Worm (Caenorhabditis elegans): ENCODE measurements around the gene Y59E9AL.8.
A peak's percentile ranks its signal among the peaks of the same experiment; 100 is the strongest.
"Not testable (repeated sequence)": the region's sequence is repeated elsewhere in the genome, so short reads cannot be mapped to it uniquely, and the experiment has no call there.

The Y59E9AL.8 gene

DNA sequence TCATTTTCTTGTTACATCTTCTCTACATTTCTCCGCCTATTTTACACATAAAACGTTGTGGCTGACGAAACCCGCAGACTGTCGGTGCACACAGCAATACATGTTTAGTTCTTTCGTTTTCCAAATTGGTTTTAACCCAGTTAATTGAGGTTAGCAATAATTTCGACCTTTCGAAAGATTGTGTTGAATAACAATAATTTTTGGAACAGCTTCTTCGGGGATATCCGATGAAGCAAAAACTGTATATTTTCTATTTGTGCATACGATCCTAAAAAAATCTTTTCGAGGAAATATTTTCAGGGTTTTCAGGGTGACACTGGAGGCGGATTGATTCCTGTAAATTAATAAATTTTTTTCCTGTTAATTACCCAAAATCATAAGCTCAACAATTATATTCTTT lies 37.6 kb upstream of the Y59E9AL.8 start:
- TF ChIP-seq ceh-100 (GFP tag; IDR thresholded peaks at IDR 0.05), result peak; percentile 39
- TF ChIP-seq D2030.7 (GFP tag; IDR thresholded peaks at IDR 0.05), result peak; percentile 92
- TF ChIP-seq snpc-1.1 (tag; optimal IDR thresholded peaks at IDR 0.05; ENCODE audit: insufficient read depth), result peak; percentile 46
- TF ChIP-seq madf-6 (GFP tag; IDR thresholded peaks at IDR 0.05), result peak; percentile 81
- TF ChIP-seq C17E4.6 (GFP tag; IDR thresholded peaks at IDR 0.05), result peak; percentile 58; the same call in 1 of the 2 replicates
- 0 out of 2 replicates have a peak, but pooled peaks have one; percentile 57 for TF ChIP-seq Y53G8AR.9 (GFP tag; conservative IDR thresholded peaks at IDR 0.05)
- peak; percentile 45 for TF ChIP-seq tbp1 (GFP tag; optimal IDR thresholded peaks at IDR 0.05)
- peak; percentile 74 for TF ChIP-seq nfyb-1 (GFP tag; IDR thresholded peaks at IDR 0.05)
- 0 out of 2 replicates have a peak, but pooled peaks have one; percentile 55 for TF ChIP-seq madf-3 (GFP tag; IDR thresholded peaks at IDR 0.05)
- peak; percentile 75; the same call in 1 of the 2 replicates for TF ChIP-seq ekl-4 (GFP tag; IDR thresholded peaks at IDR 0.05)
- TF ChIP-seq rcor-1 (GFP tag; IDR thresholded peaks at IDR 0.05), result peak; percentile 49; the same call in 1 of the 2 replicates
- TF ChIP-seq F33H1.4 (GFP tag; IDR thresholded peaks at IDR 0.05), result peak; percentile 58
- peak; percentile 80 for TF ChIP-seq hmg-1.2 (GFP tag; IDR thresholded peaks at IDR 0.05)
- TF ChIP-seq hsf-1 (GFP tag; IDR thresholded peaks at IDR 0.05), result peak; percentile 68; the same call in 1 of the 2 replicates
- 0 out of 2 replicates have a peak, but pooled peaks have one; percentile 43 for TF ChIP-seq dox-1 (GFP tag; IDR thresholded peaks at IDR 0.05)
- peak; percentile 60 for TF ChIP-seq snpc-4 (GFP tag; optimal IDR thresholded peaks at IDR 0.05)
- peak; percentile 48 to 95 (median 90) for TF ChIP-seq snpc-4 (tag; optimal IDR thresholded peaks at IDR 0.05)
- peak; percentile 82 for TF ChIP-seq Y56A3A.18 (GFP tag; IDR thresholded peaks at IDR 0.05)
- peak; percentile 97 for TF ChIP-seq attf-6 (GFP tag; IDR thresholded peaks at IDR 0.05)
- 0 out of 2 replicates have a peak, but pooled peaks have one; percentile 42 for TF ChIP-seq hmg-20 (GFP tag; IDR thresholded peaks at IDR 0.05)
- peak; percentile 78 for TF ChIP-seq pbrm-1 (GFP tag; IDR thresholded peaks at IDR 0.05)

DNA sequence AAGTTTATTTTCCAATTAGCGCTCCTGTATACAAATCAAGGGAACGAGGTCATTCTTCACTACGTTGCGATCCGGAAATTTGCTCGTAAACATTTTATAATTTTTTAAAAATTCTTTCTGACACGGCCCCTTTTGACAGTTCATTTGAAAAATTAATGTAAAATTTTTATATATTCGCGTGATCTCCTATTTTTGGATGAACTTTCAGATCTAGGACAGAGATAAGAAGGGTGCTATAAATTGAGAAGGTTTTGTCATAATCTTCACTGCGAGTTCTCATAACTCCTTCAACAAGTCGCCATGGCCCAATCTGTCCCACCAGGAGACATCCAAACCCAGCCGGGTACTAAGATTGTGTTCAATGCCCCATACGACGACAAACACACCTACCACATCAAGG lies 36.2 kb upstream of the Y59E9AL.8 start, which contains the start of gene msp-19:
Gene msp-19, plus strand, starts transcription at position 301 of the 400 bp plus-strand sequence.
- not testable (repeated sequence) for TF ChIP-seq lag-1 (GFP tag; IDR thresholded peaks at IDR 0.05); madf-8 (GFP tag; conservative IDR thresholded peaks at IDR 0.05); F23B12.7 (tag; optimal IDR thresholded peaks at IDR 0.05; ENCODE audit: insufficient read depth)

- not testable (repeated sequence) for TF ChIP-seq gei-17 (GFP tag; optimal IDR thresholded peaks at IDR 0.05); C17E4.6 (GFP tag; IDR thresholded peaks at IDR 0.05); him-1 (tag; optimal IDR thresholded peaks at IDR 0.05)
Measured at ce11 chrIV:5258385-5258784, 34.2 kb upstream of the Y59E9AL.8 start, which contains the start of gene ttbk-2.1. ttbk-2.1 (plus strand) TSS chrIV:5258685.

- not testable (repeated sequence) for TF ChIP-seq bed-1 (GFP tag; IDR thresholded peaks at IDR 0.05); cebp-1 (GFP tag; IDR thresholded peaks at IDR 0.05); cebp-1 (tag; optimal IDR thresholded peaks at IDR 0.05); ztf-25 (GFP tag; IDR thresholded peaks at IDR 0.05)
Measured at ce11 chrIV:5256731-5257130, 32.6 kb upstream of the Y59E9AL.8 start, which contains the start of gene F36H12.9. F36H12.9 (plus strand) TSS chrIV:5257031.

ce11 chrIV:5254678-5255077 lies 30.5 kb upstream of the Y59E9AL.8 start, which contains the start of gene F36H12.10:
F36H12.10 (minus strand) TSS chrIV:5254778.
- not testable (repeated sequence) for TF ChIP-seq pha-4 (tag; optimal IDR thresholded peaks at IDR 0.05); T26A5.8 (tag; optimal IDR thresholded peaks at IDR 0.05); unc-130 (GFP tag; optimal IDR thresholded peaks at IDR 0.05)

Data from whole organism, young adult.